Fruit fly (Drosophila melanogaster) whole organism, embryonic: Measurements from ENCODE around the gene PIG-Wb.

ENCODE experiments used
- CG11085 ChIP-seq: fragments of 200-800 bp; sonication (Bioruptor generic); IDR thresholded peaks from 2 replicates; pipeline ENCODE4 v1.3.6; 2022; ENCODE audit warnings: missing biosample characterization, missing genetic modification characterization
- CG11695 ChIP-seq: fragments of 200-800 bp; sonication (Bioruptor generic); IDR thresholded peaks from 3 replicates; pipeline ENCODE4 v1.3.6; 2022; ENCODE audit warnings: missing biosample characterization, missing genetic modification characterization
- CG13624 ChIP-seq: fragments of 200-800 bp; sonication (Bioruptor generic); optimal IDR thresholded peaks from 2 replicates; lab custom pipeline; 2016; ENCODE audit warnings: missing biosample characterization, missing genetic modification characterization
- CG15269 ChIP-seq: fragments of 200-800 bp; sonication (Bioruptor generic); optimal IDR thresholded peaks from 2 replicates; lab custom pipeline; 2018; ENCODE audit warnings: missing biosample characterization, mild to moderate bottlenecking, missing genetic modification characterization, moderate library complexity
- CG15514 ChIP-seq: fragments of 200-800 bp; sonication (Bioruptor generic); optimal IDR thresholded peaks from 3 replicates; lab custom pipeline; 2017; ENCODE audit warnings: missing biosample characterization, missing genetic modification characterization, mild to moderate bottlenecking, moderate library complexity, missing genetic modification reagents
- CG17328 ChIP-seq: fragments of 200-800 bp; sonication (Bioruptor generic); IDR thresholded peaks from 2 replicates; pipeline ENCODE4 v1.3.6; 2022; ENCODE audit warnings: missing biosample characterization, missing genetic modification characterization
- CG1792 ChIP-seq: fragments of 200-800 bp; sonication (Bioruptor generic); optimal IDR thresholded peaks from 2 replicates; lab custom pipeline; 2016; ENCODE audit warnings: missing biosample characterization, missing genetic modification characterization
- CG18476 ChIP-seq: fragments of 200-800 bp; sonication (Bioruptor generic); optimal IDR thresholded peaks from 2 replicates; lab custom pipeline; 2016; ENCODE audit warnings: missing biosample characterization, mild to moderate bottlenecking, missing genetic modification characterization
- CG34376 ChIP-seq: fragments of 200-800 bp; sonication (Bioruptor generic); optimal IDR thresholded peaks from 2 replicates; lab custom pipeline; 2018; ENCODE audit warnings: missing biosample characterization, mild to moderate bottlenecking, missing genetic modification characterization
- CG3726 ChIP-seq: fragments of 200-800 bp; sonication (Bioruptor generic); IDR thresholded peaks from 3 replicates; pipeline ENCODE4, ENCODE4 v1.3.6; 2022; ENCODE audit warnings: missing biosample characterization, missing genetic modification characterization
- CG4282 ChIP-seq: fragments of 200-800 bp; sonication (Bioruptor generic); optimal IDR thresholded peaks from 2 replicates; lab custom pipeline; 2016; ENCODE audit warnings: missing biosample characterization, missing genetic modification characterization
- CG6683 ChIP-seq: fragments of 200-800 bp; sonication (Bioruptor generic); optimal IDR thresholded peaks from 2 replicates; lab custom pipeline; 2017; ENCODE audit warnings: missing biosample characterization, mild to moderate bottlenecking, missing genetic modification characterization, missing genetic modification reagents
- CG6854 ChIP-seq: fragments of 200-800 bp; sonication (Bioruptor generic); optimal IDR thresholded peaks from 3 replicates; lab custom pipeline; 2017; ENCODE audit warnings: missing biosample characterization, mild to moderate bottlenecking, missing genetic modification characterization
- CG7271 ChIP-seq: fragments of 200-800 bp; sonication (Bioruptor generic); optimal IDR thresholded peaks from 2 replicates; lab custom pipeline; 2018; ENCODE audit warnings: missing biosample characterization, mild to moderate bottlenecking, missing genetic modification characterization, moderate library complexity
- CG9215 ChIP-seq: fragments of 200-800 bp; sonication (Bioruptor generic); IDR thresholded peaks from 2 replicates; pipeline ENCODE4 v1.3.6; 2022; ENCODE audit warnings: missing biosample characterization, missing genetic modification characterization
- CkIIα-i1 ChIP-seq: fragments of 200-800 bp; sonication (Bioruptor generic); IDR thresholded peaks from 2 replicates; pipeline ENCODE4 v1.3.6; 2022; ENCODE audit warnings: missing biosample characterization, missing genetic modification characterization
- D19B ChIP-seq: fragments of 200-800 bp; sonication (Bioruptor generic); optimal IDR thresholded peaks from 2 replicates; lab custom pipeline; 2017; ENCODE audit warnings: missing biosample characterization, mild to moderate bottlenecking, missing genetic modification characterization
- Doc3 ChIP-seq: fragments of 200-800 bp; sonication (Bioruptor generic); IDR thresholded peaks from 3 replicates; pipeline ENCODE4 v1.3.6; 2022; ENCODE audit warnings: missing biosample characterization, missing genetic modification characterization; ENCODE audit not compliant: partially characterized antibody
- HHEX ChIP-seq: fragments of 200-800 bp; sonication (Bioruptor generic); optimal IDR thresholded peaks from 3 replicates; lab custom pipeline; 2017; ENCODE audit warnings: missing biosample characterization, mild to moderate bottlenecking, missing genetic modification characterization, missing genetic modification reagents
- Hey ChIP-seq: fragments of 200-800 bp; sonication (Bioruptor generic); optimal IDR thresholded peaks from 3 replicates; lab custom pipeline; 2018; ENCODE audit warnings: missing biosample characterization, mild to moderate bottlenecking, missing genetic modification characterization
- Hr39 ChIP-seq: fragments of >200 bp; optimal IDR thresholded peaks from 2 replicates; lab custom pipeline; 2017
- MTF-1 ChIP-seq: fragments of 200-800 bp; sonication (Bioruptor generic); optimal IDR thresholded peaks from 2 replicates; lab custom pipeline; 2018; ENCODE audit warnings: missing biosample characterization, mild to moderate bottlenecking, missing genetic modification characterization, borderline replicate concordance
- Max ChIP-seq: fragments of 200-800 bp; sonication (Bioruptor generic); optimal IDR thresholded peaks from 2 replicates; lab custom pipeline; 2016; ENCODE audit warnings: missing biosample characterization, mild to moderate bottlenecking, missing genetic modification characterization
- Nf-YA ChIP-seq: fragments of 200-800 bp; sonication (Bioruptor generic); IDR thresholded peaks from 2 replicates; pipeline ENCODE4 v1.3.6; 2022; ENCODE audit warnings: missing biosample characterization, missing genetic modification characterization
- Ptx1 ChIP-seq: fragments of 200-800 bp; sonication (Bioruptor generic); IDR thresholded peaks from 2 replicates; pipeline ENCODE4 v1.3.6; 2022; ENCODE audit warnings: missing biosample characterization, missing genetic modification characterization
- abd-A ChIP-seq: fragments of 200-800 bp; sonication (Bioruptor generic); optimal IDR thresholded peaks from 3 replicates; lab custom pipeline; 2019; ENCODE audit warnings: missing biosample characterization, mild to moderate bottlenecking, missing genetic modification characterization, moderate library complexity
- ase ChIP-seq: fragments of 200-800 bp; sonication (Bioruptor generic); IDR thresholded peaks from 3 replicates; pipeline ENCODE4 v1.3.6; 2022; ENCODE audit warnings: missing biosample characterization, missing genetic modification characterization
- bowl ChIP-seq: fragments of 200-800 bp; sonication (Bioruptor generic); IDR thresholded peaks from 2 replicates; pipeline ENCODE4 v1.3.6; 2022; ENCODE audit warnings: missing biosample characterization, missing genetic modification characterization
- bsh ChIP-seq, 2 experiments: fragments of 200-800 bp; sonication (Bioruptor generic); optimal IDR thresholded peaks; 2 replicates each; lab custom pipeline; 2017 to 2018; ENCODE audit warnings: mild to moderate bottlenecking in 2 of 2, missing biosample characterization in 2 of 2, missing genetic modification characterization in 2 of 2, moderate library complexity in 1 of 2
- cato ChIP-seq: fragments of 200-800 bp; sonication (Bioruptor generic); optimal IDR thresholded peaks from 2 replicates; lab custom pipeline; 2016; ENCODE audit warnings: missing biosample characterization, missing genetic modification characterization, borderline replicate concordance
- dmrt11E ChIP-seq: fragments of 200-800 bp; sonication (Bioruptor generic); optimal IDR thresholded peaks from 3 replicates; lab custom pipeline; 2018; ENCODE audit warnings: missing biosample characterization, mild to moderate bottlenecking, missing genetic modification characterization, moderate library complexity
- gcm2 ChIP-seq: fragments of 200-800 bp; sonication (Bioruptor generic); optimal IDR thresholded peaks from 2 replicates; lab custom pipeline; 2016; ENCODE audit warnings: missing biosample characterization, missing genetic modification characterization
- gsb ChIP-seq: fragments of 200-800 bp; sonication (Bioruptor generic); IDR thresholded peaks from 2 replicates; pipeline ENCODE4 v1.3.6; 2022; ENCODE audit warnings: missing biosample characterization, missing genetic modification characterization
- her ChIP-seq: fragments of 200-800 bp; sonication (Bioruptor generic); optimal IDR thresholded peaks from 2 replicates; lab custom pipeline; 2016; ENCODE audit warnings: missing biosample characterization, missing genetic modification characterization
- lov ChIP-seq, 2 experiments: fragments of 200-800 bp in 1 of 2; fragments of >200 bp in 1 of 2; sonication (Bioruptor generic) in 1 of 2; IDR thresholded peaks in 1 of 2; optimal IDR thresholded peaks in 1 of 2; 2 replicates in 1 of 2; 3 replicates in 1 of 2; pipeline versions ENCODE4 v1.3.6 to Lab custom; 2017 to 2022; ENCODE audit warnings: missing biosample characterization in 1 of 2, missing genetic modification characterization in 1 of 2
- mirr ChIP-seq: fragments of 200-800 bp; sonication (Bioruptor generic); optimal IDR thresholded peaks from 3 replicates; lab custom pipeline; 2018; ENCODE audit warnings: missing biosample characterization, mild to moderate bottlenecking, missing genetic modification characterization
- oc ChIP-seq: fragments of 200-800 bp; sonication (Bioruptor generic); optimal IDR thresholded peaks from 2 replicates; lab custom pipeline; 2018; ENCODE audit warnings: missing biosample characterization, mild to moderate bottlenecking, missing genetic modification characterization, moderate library complexity
- salm ChIP-seq: fragments of 200-800 bp; sonication (Bioruptor generic); optimal IDR thresholded peaks from 2 replicates; lab custom pipeline; 2018; ENCODE audit warnings: missing biosample characterization, mild to moderate bottlenecking, missing genetic modification characterization
- sc ChIP-seq, 3 experiments: fragments of >200 bp in 2 of 3; fragments of 200-800 bp in 1 of 3; sonication (Bioruptor generic) in 1 of 3; optimal IDR thresholded peaks; 2 replicates in 2 of 3; 3 replicates in 1 of 3; lab custom pipeline; 2017; ENCODE audit warnings: mild to moderate bottlenecking in 1 of 3, missing biosample characterization in 1 of 3, missing genetic modification characterization in 1 of 3, missing genetic modification reagents in 1 of 3
- sd ChIP-seq: fragments of 200-800 bp; sonication (Bioruptor generic); optimal IDR thresholded peaks from 3 replicates; lab custom pipeline; 2018; ENCODE audit warnings: missing biosample characterization, mild to moderate bottlenecking, missing genetic modification characterization, moderate library complexity
- sob ChIP-seq: fragments of 200-800 bp; sonication (Bioruptor generic); IDR thresholded peaks from 2 replicates; pipeline ENCODE4 v1.3.6; 2022; ENCODE audit warnings: missing biosample characterization, missing genetic modification characterization
- stc ChIP-seq: fragments of 200-800 bp; sonication (Bioruptor generic); IDR thresholded peaks from 2 replicates; pipeline ENCODE4 v1.3.6; 2022; ENCODE audit warnings: missing biosample characterization, missing genetic modification characterization
- tin ChIP-seq: fragments of 200-800 bp; sonication (Bioruptor generic); optimal IDR thresholded peaks from 3 replicates; lab custom pipeline; 2016; ENCODE audit warnings: missing biosample characterization, missing genetic modification characterization
- unpg ChIP-seq: fragments of 200-800 bp; sonication (Bioruptor generic); optimal IDR thresholded peaks from 3 replicates; lab custom pipeline; 2018; ENCODE audit warnings: missing biosample characterization, mild to moderate bottlenecking, missing genetic modification characterization, moderate library complexity
- wek ChIP-seq: fragments of 200-800 bp; sonication (Bioruptor generic); optimal IDR thresholded peaks from 3 replicates; lab custom pipeline; 2018; ENCODE audit warnings: missing biosample characterization, mild to moderate bottlenecking, missing genetic modification characterization, moderate library complexity
- wor ChIP-seq: fragments of 200-800 bp; sonication (Bioruptor generic); IDR thresholded peaks from 2 replicates; pipeline ENCODE4 v1.3.6; 2022; ENCODE audit warnings: missing biosample characterization, missing genetic modification characterization
- zfh2 ChIP-seq: fragments of 200-800 bp; sonication (Bioruptor generic); optimal IDR thresholded peaks from 2 replicates; lab custom pipeline; 2016; ENCODE audit warnings: missing biosample characterization, missing genetic modification characterization

Gene PIG-Wb

DNA sequence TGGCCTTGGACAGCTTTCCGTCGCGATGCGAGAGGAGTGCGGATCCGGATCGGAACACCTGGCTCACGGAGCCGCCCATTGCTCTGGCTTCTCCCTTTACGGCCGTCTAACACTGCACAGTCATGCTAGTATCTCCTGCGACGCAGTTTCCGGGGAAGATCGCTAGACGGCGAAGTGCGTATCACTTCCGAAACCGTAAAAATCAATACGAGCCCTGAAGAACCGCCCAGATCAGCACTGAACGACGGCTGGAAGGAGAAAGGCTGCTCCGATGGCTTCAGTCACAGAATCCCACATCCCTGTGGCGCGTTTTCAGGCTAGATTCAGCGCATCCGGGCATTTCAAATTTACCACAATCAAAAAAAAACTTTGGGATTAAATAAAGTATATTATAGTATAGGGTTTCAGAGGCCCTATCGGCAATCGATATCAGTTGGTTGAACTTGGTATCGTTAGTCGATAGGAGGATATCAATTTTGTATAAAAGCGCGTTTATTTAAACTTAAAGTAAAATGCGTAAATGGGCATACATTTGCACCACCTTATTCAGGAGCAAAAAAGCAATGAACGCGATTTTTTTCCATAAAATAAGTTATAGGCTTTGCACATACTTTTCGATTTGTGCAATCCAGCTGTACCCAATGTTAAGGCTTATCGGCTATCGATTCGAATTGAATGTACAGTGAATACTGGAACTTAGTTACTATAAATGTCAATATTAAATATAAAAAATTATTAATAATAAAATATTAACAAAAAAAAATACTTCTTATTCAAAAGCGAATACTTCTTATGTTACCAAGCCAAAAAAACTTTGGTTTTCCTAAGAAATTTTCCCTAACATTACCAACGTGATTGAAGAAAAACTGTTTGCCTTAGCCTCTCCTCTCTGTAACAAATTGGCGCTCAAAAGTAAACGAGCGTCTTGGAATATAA is 37.1 kb upstream of the PIG-Wb start, which contains the start of the genes CG13933 and PolD2 (continued):
- TF ChIP-seq salm (tag; lab: Kevin White, UChicago) (peak; percentile 96), Nf-YA (GFP tag; lab: Robert Waterston, UW) (peak; percentile 92), sc (optimal IDR thresholded peaks at IDR 0.05; lab: Kevin White, UChicago) (no peak), sc (GFP tag; optimal IDR thresholded peaks at IDR 0.05; lab: Kevin White, UChicago) (peak; percentile 96), MTF-1 (GFP tag; lab: Kevin White, UChicago) (peak; percentile 72), CkIIα-i1 (GFP tag; lab: Robert Waterston, UW) (peak; percentile 90), Hey (tag; lab: Kevin White, UChicago) (no peak), tin (peak; percentile 84), bowl (peak; percentile 99), CG17328 (GFP tag; lab: Robert Waterston, UW) (peak; percentile 99), sd (tag; lab: Kevin White, UChicago) (no peak), Max (peak; percentile 74), gsb (GFP tag; lab: Robert Waterston, UW) (peak; percentile 96), unpg (GFP tag; lab: Kevin White, UChicago) (peak; percentile 98), bsh (GFP tag; optimal IDR thresholded peaks at IDR 0.05; lab: Kevin White, UChicago) (peak in 1 of 2 experiments; percentile 100), ase (GFP tag; lab: Robert Waterston, UW) (peak; percentile 92), CG9215 (GFP tag; lab: Robert Waterston, UW) (peak; percentile 92), CG1792 (no peak), CG7271 (tag; lab: Kevin White, UChicago) (peak; percentile 85), D19B (no peak), CG13624 (GFP tag; lab: Kevin White, UChicago) (no peak), CG11695 (GFP tag; lab: Robert Waterston, UW) (peak; percentile 94), stc (peak; percentile 99), her (peak; percentile 69), oc (tag; lab: Kevin White, UChicago) (peak; percentile 99), CG15514 (peak; percentile 73), CG3726 (GFP tag; lab: Robert Waterston, UW) (peak; percentile 96), CG11085 (peak; percentile 96), wor (GFP tag; lab: Robert Waterston, UW) (peak; percentile 98), HHEX (GFP tag; lab: Kevin White, UChicago) (peak; percentile 78), CG18476 (GFP tag; lab: Kevin White, UChicago) (peak; percentile 77), Hr39 (no peak), Ptx1 (GFP tag; lab: Robert Waterston, UW) (peak; percentile 99), wek (GFP tag; lab: Kevin White, UChicago) (peak; percentile 24), CG15269 (tag; lab: Kevin White, UChicago) (peak; percentile 99), CG34376 (GFP tag; lab: Kevin White, UChicago) (no peak), zfh2 (peak; percentile 65), mirr (no peak), CG6854 (peak; percentile 68), abd-A (no peak), CG6683 (GFP tag; lab: Kevin White, UChicago) (no peak), cato (peak; percentile 94), Doc3 (GFP tag; lab: Robert Waterston, UW) (peak; percentile 77), sob (GFP tag; lab: Robert Waterston, UW) (peak; percentile 99), CG4282 (GFP tag; lab: Kevin White, UChicago) (peak; percentile 0), gcm2 (peak; percentile 65), dmrt11E (peak; percentile 99), lov (optimal IDR thresholded peaks at IDR 0.05; lab: Kevin White, UChicago) (no peak), lov (GFP tag; IDR thresholded peaks at IDR 0.05; lab: Robert Waterston, UW) (peak; percentile 98)
